Fruit fly (Drosophila melanogaster): Measurements from ENCODE around the gene CG14606.

Gene CG14606

dm6 chr3R:7200670-7201069 is 16.2 kb downstream of the CG14606 start, which contains the start of gene CG14609:
TSS of gene CG14609 (plus strand) at chr3R:7200970.
- TF ChIP-seq CG34422 (GFP tag; IDR thresholded peaks at IDR 0.05) (no peak), sim (GFP tag; IDR thresholded peaks at IDR 0.05) (no peak), Hmx (GFP tag; optimal IDR thresholded peaks at IDR 0.05) (no peak), al (GFP tag; IDR thresholded peaks at IDR 0.05) (no peak), oc (tag; optimal IDR thresholded peaks at IDR 0.05) (no peak)

dm6 chr3R:7199849-7200248 is 17.0 kb downstream of the CG14606 start:
- TF ChIP-seq schlank (tag; optimal IDR thresholded peaks at IDR 0.05) (no peak), ftz-f1 (GFP tag; optimal IDR thresholded peaks at IDR 0.05) (peak; percentile 74)

- peak; percentile 54; the same call in 1 of the 2 replicates for TF ChIP-seq Awh (GFP tag; IDR thresholded peaks at IDR 0.05)
- TF ChIP-seq caup (GFP tag; optimal IDR thresholded peaks at IDR 0.05; ENCODE audit: severe bottlenecking), result no peak
These were observed 28.2 kb downstream of the CG14606 start for dm6 chr3R:7188697-7189096.

- TF ChIP-seq ERR (GFP tag; optimal IDR thresholded peaks at IDR 0.05) (no peak), dysf (GFP tag; IDR thresholded peaks at IDR 0.05) (no peak), gem (tag; optimal IDR thresholded peaks at IDR 0.05) (no peak), CG9437 (GFP tag; optimal IDR thresholded peaks at IDR 0.05) (peak; percentile 28), dm (GFP tag; optimal IDR thresholded peaks at IDR 0.05) (peak; percentile 57), Trl (optimal IDR thresholded peaks at IDR 0.05) (peak; percentile 9 to 16), Trl (GFP tag; optimal IDR thresholded peaks at IDR 0.05) (no peak), nerfin-1 (tag; optimal IDR thresholded peaks at IDR 0.05) (no peak), CG2116 (GFP tag; optimal IDR thresholded peaks at IDR 0.05) (no peak), cg (GFP tag; optimal IDR thresholded peaks at IDR 0.05) (peak; percentile 40), MESR4 (GFP tag; optimal IDR thresholded peaks at IDR 0.05) (no peak), gcm2 (GFP tag; optimal IDR thresholded peaks at IDR 0.05) (no peak), onecut (GFP tag; IDR thresholded peaks at IDR 0.05) (peak; percentile 88), CG4424 (GFP tag; optimal IDR thresholded peaks at IDR 0.05) (no peak), CG8359 (GFP tag; optimal IDR thresholded peaks at IDR 0.05; ENCODE audit: borderline replicate concordance) (no peak), Pdp1 (GFP tag; optimal IDR thresholded peaks at IDR 0.05) (peak in 1 of 2 experiments; percentile 93), sr (GFP tag; IDR thresholded peaks at IDR 0.05) (no peak), Dip3 (GFP tag; optimal IDR thresholded peaks at IDR 0.05) (no peak), stwl (tag; optimal IDR thresholded peaks at IDR 0.05) (peak; percentile 34), chinmo (GFP tag; IDR thresholded peaks at IDR 0.05; ENCODE audit: partially characterized antibody) (0 out of 4 replicates have a peak, but pooled peaks have one; percentile 61), Atf3 (GFP tag; optimal IDR thresholded peaks at IDR 0.05) (peak; percentile 12), BtbVII (GFP tag; optimal IDR thresholded peaks at IDR 0.05) (peak; percentile 3), CG9215 (GFP tag; IDR thresholded peaks at IDR 0.05) (no peak), caup (GFP tag; optimal IDR thresholded peaks at IDR 0.05; ENCODE audit: severe bottlenecking) (no peak), vvl (GFP tag; IDR thresholded peaks at IDR 0.05) (peak; percentile 34; the same call in 1 of the 2 replicates), ci (GFP tag; IDR thresholded peaks at IDR 0.05) (no peak), CG10274 (GFP tag; optimal IDR thresholded peaks at IDR 0.05) (peak; percentile 72), kay (GFP tag; optimal IDR thresholded peaks at IDR 0.05) (no peak), hb (GFP tag; IDR thresholded peaks at IDR 0.05; ENCODE audit: partially characterized antibody) (no peak), Bdp1 (GFP tag; optimal IDR thresholded peaks at IDR 0.05) (no peak)
These were observed 28.9 kb downstream of the CG14606 start for dm6 chr3R:7187989-7188388.
